Worm (Caenorhabditis elegans) whole organism, L4 larva: Measurements from ENCODE around the gene nhr-109.

ENCODE experiments used
- F10B5.3 ChIP-seq: sonication (generic microtip); optimal IDR thresholded peaks from 2 replicates; lab custom pipeline; 2016; ENCODE audit warnings: mild to moderate bottlenecking, missing genetic modification characterization, missing compliant biosample characterization
- F37D6.2 ChIP-seq: sonication (generic microtip); optimal IDR thresholded peaks from 2 replicates; lab custom pipeline; 2016; ENCODE audit warnings: mild to moderate bottlenecking, missing genetic modification characterization, missing compliant biosample characterization
- F44E2.7 ChIP-seq: fragments of 200-800 bp; sonication (Bioruptor generic); IDR thresholded peaks from 2 replicates; pipeline ENCODE4 v2.1.2; 2022; ENCODE audit warnings: missing genetic modification characterization, missing compliant biosample characterization
- R02D3.7 ChIP-seq: fragments of 150-350 bp; sonication (generic microtip); optimal IDR thresholded peaks from 3 replicates; lab custom pipeline; 2014; ENCODE audit warnings: missing biosample characterization, missing genetic modification characterization
- T20F7.1 ChIP-seq: fragments of 200-800 bp; sonication (Bioruptor generic); optimal IDR thresholded peaks from 2 replicates; lab custom pipeline; 2018; ENCODE audit warnings: mild to moderate bottlenecking, missing genetic modification characterization, missing compliant biosample characterization
- T26A8.4 ChIP-seq: fragments of 200-800 bp; sonication (Bioruptor generic); IDR thresholded peaks from 2 replicates; pipeline ENCODE4 v1.3.6; 2022; ENCODE audit warnings: missing genetic modification characterization, missing compliant biosample characterization
- ZK337.2 ChIP-seq: fragments of 200-800 bp; sonication (Bioruptor generic); IDR thresholded peaks from 2 replicates; pipeline ENCODE4 v1.3.6; 2022; ENCODE audit warnings: missing genetic modification reagents, missing genetic modification characterization, missing compliant biosample characterization
- ZK546.5 ChIP-seq, 2 experiments: sonication (generic microtip); optimal IDR thresholded peaks; 2 replicates each; lab custom pipeline; 2017; ENCODE audit warnings: missing biosample characterization in 2 of 2, missing genetic modification characterization in 2 of 2
- arid-1 ChIP-seq: fragments of 200-800 bp; sonication (Bioruptor generic); conservative IDR thresholded peaks from 2 replicates; pipeline ENCODE4 v1.3.6; 2022; ENCODE audit warnings: missing genetic modification reagents, missing genetic modification characterization, missing compliant biosample characterization
- ceh-62 ChIP-seq: sonication (generic microtip); optimal IDR thresholded peaks from 2 replicates; lab custom pipeline; 2017; ENCODE audit warnings: missing biosample characterization, missing genetic modification characterization
- daf-16 ChIP-seq, 3 experiments: sonication (generic microtip); optimal IDR thresholded peaks; 2 replicates each; lab custom pipeline; 2016 to 2017; ENCODE audit warnings: missing genetic modification characterization in 3 of 3, missing genetic modification reagents in 3 of 3, mild to moderate bottlenecking in 2 of 3, missing compliant biosample characterization in 2 of 3, missing biosample characterization in 1 of 3, moderate library complexity in 1 of 3
- daf-8 ChIP-seq: fragments of 200-800 bp; sonication (Bioruptor generic); IDR thresholded peaks from 2 replicates; pipeline ENCODE4 v1.3.6; 2022; ENCODE audit warnings: missing genetic modification characterization, missing compliant biosample characterization
- dmd-6 ChIP-seq: fragments of 200-800 bp; sonication (Bioruptor generic); IDR thresholded peaks from 2 replicates; pipeline ENCODE4 v1.3.6; 2022; ENCODE audit warnings: missing genetic modification reagents, missing genetic modification characterization, missing compliant biosample characterization
- egl-43 ChIP-seq: fragments of 200-800 bp; sonication (Bioruptor generic); IDR thresholded peaks from 2 replicates; pipeline ENCODE4 v1.3.6; 2022; ENCODE audit warnings: missing genetic modification reagents, missing genetic modification characterization, missing compliant biosample characterization
- fos-1 ChIP-seq: fragments of 150-350 bp; optimal IDR thresholded peaks from 2 replicates; lab custom pipeline; 2014; ENCODE audit warnings: missing biosample characterization, missing genetic modification characterization
- gei-8 ChIP-seq: fragments of 200-800 bp; sonication (Bioruptor generic); optimal IDR thresholded peaks from 2 replicates; lab custom pipeline; 2018; ENCODE audit warnings: mild to moderate bottlenecking, missing genetic modification characterization, missing compliant biosample characterization
- hif-1 ChIP-seq, 2 experiments: sonication (generic microtip); optimal IDR thresholded peaks; 2 replicates each; lab custom pipeline; 2016 to 2017; ENCODE audit warnings: missing compliant biosample characterization in 2 of 2, missing genetic modification characterization in 2 of 2, missing genetic modification reagents in 2 of 2, missing genotype in 2 of 2, mild to moderate bottlenecking in 1 of 2
- hlh-11 ChIP-seq: fragments of 200-800 bp; sonication (Bioruptor generic); optimal IDR thresholded peaks from 2 replicates; lab custom pipeline; 2018; ENCODE audit warnings: mild to moderate bottlenecking, missing genetic modification characterization, missing compliant biosample characterization
- hlh-30 ChIP-seq: sonication (generic microtip); optimal IDR thresholded peaks from 2 replicates; lab custom pipeline; 2017; ENCODE audit warnings: antibody characterized with exemption, mild to moderate bottlenecking, missing genetic modification characterization, missing compliant biosample characterization; ENCODE audit not compliant: insufficient read depth
- hmg-1.1 ChIP-seq: fragments of 200-800 bp; sonication (Bioruptor generic); IDR thresholded peaks from 2 replicates; pipeline ENCODE4 v1.3.6; 2022; ENCODE audit warnings: missing genetic modification reagents, missing genetic modification characterization, missing compliant biosample characterization
- jun-1 ChIP-seq: fragments of 150-350 bp; optimal IDR thresholded peaks from 2 replicates; lab custom pipeline; 2014; ENCODE audit warnings: missing biosample characterization, missing genetic modification reagents, missing genetic modification characterization
- lin-15B ChIP-seq: fragments of 150-350 bp; sonication (generic microtip); optimal IDR thresholded peaks from 3 replicates; lab custom pipeline; 2014; ENCODE audit warnings: missing biosample characterization, missing genetic modification characterization
- lin-29 ChIP-seq: fragments of 200-800 bp; sonication (Bioruptor generic); IDR thresholded peaks from 2 replicates; pipeline ENCODE4 v1.3.6; 2022; ENCODE audit warnings: missing genetic modification reagents, missing genetic modification characterization, missing compliant biosample characterization
- lin-39 ChIP-seq: fragments of 150-350 bp; optimal IDR thresholded peaks from 2 replicates; lab custom pipeline; 2014; ENCODE audit warnings: missing biosample characterization, missing genetic modification reagents, missing genetic modification characterization
- lir-3 ChIP-seq: sonication (generic microtip); optimal IDR thresholded peaks from 2 replicates; lab custom pipeline; 2016; ENCODE audit warnings: mild to moderate bottlenecking, missing genetic modification characterization, missing compliant biosample characterization
- mdt-29 ChIP-seq: fragments of 200-800 bp; sonication (Bioruptor generic); IDR thresholded peaks from 2 replicates; pipeline ENCODE4 v1.3.6; 2022; ENCODE audit warnings: missing genetic modification reagents, missing genetic modification characterization, missing compliant biosample characterization
- mes-2 ChIP-seq: sonication (generic microtip); optimal IDR thresholded peaks from 2 replicates; lab custom pipeline; 2016; ENCODE audit warnings: missing genotype, mild to moderate bottlenecking, missing genetic modification characterization, missing compliant biosample characterization; ENCODE audit not compliant: poor library complexity, severe bottlenecking
- mxl-3 ChIP-seq: fragments of 200-800 bp; sonication (Bioruptor generic); optimal IDR thresholded peaks from 2 replicates; lab custom pipeline; 2018; ENCODE audit warnings: mild to moderate bottlenecking, missing genetic modification characterization, missing compliant biosample characterization
- nhr-10 ChIP-seq: fragments of 150-350 bp; optimal IDR thresholded peaks from 2 replicates; lab custom pipeline; 2014; ENCODE audit warnings: missing biosample characterization, missing genetic modification characterization
- nhr-237 ChIP-seq: sonication (generic microtip); optimal IDR thresholded peaks from 2 replicates; lab custom pipeline; 2017; ENCODE audit warnings: missing biosample characterization, missing genetic modification characterization
- nhr-25 ChIP-seq: sonication (generic microtip); optimal IDR thresholded peaks from 2 replicates; lab custom pipeline; 2017; ENCODE audit warnings: missing genetic modification characterization, mild to moderate bottlenecking, missing compliant biosample characterization, antibody characterized with exemption, moderate library complexity, borderline replicate concordance; ENCODE audit not compliant: insufficient read depth
- nhr-28 ChIP-seq: fragments of 150-350 bp; optimal IDR thresholded peaks from 2 replicates; lab custom pipeline; 2014; ENCODE audit warnings: missing biosample characterization, missing genetic modification characterization
- nhr-48 ChIP-seq: sonication (generic microtip); optimal IDR thresholded peaks from 2 replicates; lab custom pipeline; 2016; ENCODE audit warnings: mild to moderate bottlenecking, missing genetic modification characterization, missing compliant biosample characterization
- nhr-77 ChIP-seq: fragments of 150-350 bp; optimal IDR thresholded peaks from 2 replicates; lab custom pipeline; 2014; ENCODE audit warnings: missing biosample characterization, missing genetic modification characterization
- pha-4 ChIP-seq, 2 experiments: fragments of 150-350 bp in 1 of 2; fragments of 200-800 bp in 1 of 2; sonication (Bioruptor generic) in 1 of 2; IDR thresholded peaks in 1 of 2; optimal IDR thresholded peaks in 1 of 2; 2 replicates each; pipeline versions ENCODE4 v1.3.6 to Lab custom; 2014 to 2022; ENCODE audit warnings: missing genetic modification characterization in 2 of 2, missing genetic modification reagents in 2 of 2, missing biosample characterization in 1 of 2, missing compliant biosample characterization in 1 of 2
- pqm-1 ChIP-seq: sonication (generic microtip); optimal IDR thresholded peaks from 2 replicates; lab custom pipeline; 2017; ENCODE audit warnings: missing biosample characterization, missing genetic modification characterization
- sdz-12 ChIP-seq: fragments of 200-800 bp; sonication (Bioruptor generic); optimal IDR thresholded peaks from 2 replicates; lab custom pipeline; 2018; ENCODE audit warnings: mild to moderate bottlenecking, missing genetic modification characterization, missing compliant biosample characterization
- set-16 ChIP-seq: fragments of 200-800 bp; sonication (Bioruptor generic); IDR thresholded peaks from 2 replicates; pipeline ENCODE4 v1.3.6; 2022; ENCODE audit warnings: missing genetic modification reagents, missing genetic modification characterization, missing compliant biosample characterization
- skn-1 ChIP-seq: fragments of 150-350 bp; optimal IDR thresholded peaks from 2 replicates; lab custom pipeline; 2014; ENCODE audit warnings: missing biosample characterization, missing genetic modification characterization
- spr-3 ChIP-seq: fragments of 200-800 bp; sonication (Bioruptor generic); optimal IDR thresholded peaks from 2 replicates; lab custom pipeline; 2018; ENCODE audit warnings: mild to moderate bottlenecking, missing genetic modification characterization, missing compliant biosample characterization
- tag-97 ChIP-seq: fragments of 200-800 bp; sonication (Bioruptor generic); IDR thresholded peaks from 2 replicates; pipeline ENCODE4 v1.3.6; 2022; ENCODE audit warnings: missing genetic modification characterization, missing compliant biosample characterization
- unc-130 ChIP-seq: sonication (generic microtip); optimal IDR thresholded peaks from 2 replicates; lab custom pipeline; 2016; ENCODE audit warnings: missing genetic modification reagents, missing genetic modification characterization, missing compliant biosample characterization
- unc-39 ChIP-seq: sonication (generic microtip); optimal IDR thresholded peaks from 2 replicates; lab custom pipeline; 2017; ENCODE audit warnings: missing biosample characterization, missing genetic modification characterization
- unc-62 ChIP-seq, 3 experiments: fragments of 150-350 bp in 1 of 3; sonication (generic microtip); optimal IDR thresholded peaks in 2 of 3; peaks in 1 of 3; 1 replicate in 1 of 3; 2 replicates in 2 of 3; lab custom pipeline; 2014 to 2017; ENCODE audit warnings: missing biosample characterization in 3 of 3, missing genetic modification characterization in 3 of 3, missing genetic modification reagents in 3 of 3, missing genotype in 1 of 3
- zag-1 ChIP-seq: fragments of 150-350 bp; optimal IDR thresholded peaks from 2 replicates; lab custom pipeline; 2014; ENCODE audit warnings: missing biosample characterization, missing genetic modification characterization
- zip-2 ChIP-seq: fragments of 150-350 bp; optimal IDR thresholded peaks from 2 replicates; lab custom pipeline; 2014; ENCODE audit warnings: missing biosample characterization, missing genetic modification characterization

nhr-109 gene

ce11 chrII:4433146-4433545, at the start of gene nhr-109:
nhr-109 (plus strand) TSS chrII:4433367.
- no peak for TF ChIP-seq lir-3 (tag; lab: Kevin White, UChicago)
- TF ChIP-seq lin-39 (tag; lab: Kevin White, UChicago), result no peak
- no peak for TF ChIP-seq daf-16 (GFP tag; optimal IDR thresholded peaks at IDR 0.05; lab: Kevin White, UChicago)
- peak; percentile 61 for TF ChIP-seq daf-16 (tag; optimal IDR thresholded peaks at IDR 0.05; lab: Kevin White, UChicago)
- TF ChIP-seq dmd-6 (GFP tag; lab: Robert Waterston, UW), result no peak
- no peak for TF ChIP-seq pha-4 (GFP tag; IDR thresholded peaks at IDR 0.05; lab: Robert Waterston, UW)
- TF ChIP-seq pha-4 (tag; optimal IDR thresholded peaks at IDR 0.05; lab: Kevin White, UChicago), result no peak
- TF ChIP-seq sdz-12 (GFP tag; lab: Kevin White, UChicago), result no peak
- TF ChIP-seq mdt-29 (GFP tag; lab: Robert Waterston, UW), result no peak
- TF ChIP-seq nhr-77 (tag; lab: Kevin White, UChicago), result peak; percentile 2
- peak; percentile 97 for TF ChIP-seq nhr-28
- TF ChIP-seq F10B5.3, result no peak
- no peak for TF ChIP-seq lin-29
- no peak for TF ChIP-seq nhr-237 (tag; lab: Kevin White, UChicago)
- TF ChIP-seq ceh-62 (tag; lab: Kevin White, UChicago), result no peak
- no peak for TF ChIP-seq mes-2 (tag; lab: Kevin White, UChicago)
- TF ChIP-seq T26A8.4 (GFP tag; lab: Robert Waterston, UW), result no peak
- TF ChIP-seq tag-97 (GFP tag; lab: Robert Waterston, UW), result no peak
- no peak for TF ChIP-seq fos-1
- TF ChIP-seq T20F7.1 (GFP tag; lab: Kevin White, UChicago), result no peak
- TF ChIP-seq unc-39 (tag; lab: Kevin White, UChicago), result no peak
- TF ChIP-seq pqm-1 (tag; lab: Kevin White, UChicago), result peak; percentile 14
- peak; percentile 2 for TF ChIP-seq hlh-11 (tag; lab: Kevin White, UChicago)
- no peak for TF ChIP-seq nhr-48
- no peak for TF ChIP-seq daf-8 (GFP tag; lab: Robert Waterston, UW)
- TF ChIP-seq, all 104 proteins: peak for 5

DNA sequence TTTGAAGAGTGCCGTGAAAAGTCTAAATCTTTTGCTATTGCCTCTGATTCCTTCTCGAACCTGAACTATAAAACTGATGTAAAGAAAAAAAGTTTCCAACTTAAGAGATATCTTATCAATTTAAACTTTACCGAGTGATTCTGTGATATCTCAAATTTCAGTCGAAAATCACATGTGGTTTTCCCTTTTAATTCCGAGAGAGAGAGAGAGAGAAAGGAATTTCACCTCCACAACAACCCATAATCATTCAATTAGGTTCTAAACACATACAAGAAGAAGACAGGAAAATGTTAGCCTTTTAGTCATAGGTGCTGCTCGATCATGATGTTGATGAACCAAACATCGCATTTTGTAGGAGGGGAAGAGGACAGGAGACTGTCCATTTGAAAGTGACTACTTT, 42.1 kb upstream of the nhr-109 start:
- no peak for TF ChIP-seq spr-3 (GFP tag; lab: Kevin White, UChicago)
- TF ChIP-seq nhr-77 (tag; lab: Kevin White, UChicago), result no peak
- no peak for TF ChIP-seq lin-29
- no peak for TF ChIP-seq nhr-10 (tag; lab: Kevin White, UChicago)
- no peak for TF ChIP-seq gei-8

DNA sequence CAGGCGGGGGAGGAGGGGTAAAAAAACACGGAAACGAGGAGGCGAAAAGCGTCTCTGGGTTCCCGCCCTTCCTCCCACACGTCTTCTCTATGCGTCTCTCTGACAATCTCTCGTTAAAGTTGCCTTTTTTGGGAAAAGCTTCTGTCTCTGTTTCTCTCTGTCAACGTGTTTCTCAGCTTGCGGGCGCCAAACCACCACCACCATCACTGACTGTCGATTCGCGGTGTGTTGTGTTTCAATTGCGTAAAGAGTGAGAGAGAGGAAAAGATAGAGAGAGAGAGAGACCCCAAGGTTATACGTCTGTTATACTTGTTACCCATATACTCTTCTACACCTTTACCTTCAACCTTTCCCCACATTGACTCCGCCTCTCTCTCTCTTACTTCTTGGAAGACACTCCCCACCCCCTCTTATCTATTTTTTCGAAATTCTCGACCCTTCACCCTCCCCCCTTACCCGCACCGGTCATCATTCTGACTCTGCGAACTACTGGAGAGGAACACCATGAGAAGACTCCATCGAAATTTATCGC, 40.6 kb upstream of the nhr-109 start, which contains the start of gene mlt-7:
mlt-7 (plus strand) TSS at position 482 of the 532 bp plus-strand sequence.
- TF ChIP-seq ZK546.5 (tag; optimal IDR thresholded peaks at IDR 0.05; lab: Kevin White, UChicago) (no peak), unc-62 (GFP tag; optimal IDR thresholded peaks at IDR 0.05 in 1 of 2; lab: Kevin White, UChicago) (no peak), unc-62 (tag; optimal IDR thresholded peaks at IDR 0.05; lab: Kevin White, UChicago) (no peak), ZK337.2 (no peak), pqm-1 (tag; lab: Kevin White, UChicago) (no peak), zip-2 (tag; lab: Kevin White, UChicago) (no peak), mes-2 (tag; lab: Kevin White, UChicago) (no peak), F44E2.7 (no peak), unc-130 (GFP tag; lab: Kevin White, UChicago) (no peak), hmg-1.1 (GFP tag; lab: Robert Waterston, UW) (0 out of 2 replicates have a peak, but pooled peaks have one; percentile 25), zag-1 (tag; lab: Kevin White, UChicago) (no peak), hif-1 (tag; optimal IDR thresholded peaks at IDR 0.05; lab: Kevin White, UChicago) (no peak), R02D3.7 (no peak), egl-43 (GFP tag; lab: Robert Waterston, UW) (no peak), nhr-25 (tag; lab: Kevin White, UChicago) (peak; percentile 66), jun-1 (tag; lab: Kevin White, UChicago) (no peak), set-16 (GFP tag; lab: Robert Waterston, UW) (0 out of 2 replicates have a peak, but pooled peaks have one; percentile 12), nhr-48 (no peak), hlh-30 (tag; lab: Kevin White, UChicago) (no peak), lin-15B (no peak), unc-39 (tag; lab: Kevin White, UChicago) (no peak), fos-1 (no peak), arid-1 (GFP tag; lab: Robert Waterston, UW) (no peak), skn-1 (no peak), mxl-3 (GFP tag; lab: Kevin White, UChicago) (peak; percentile 84), F37D6.2 (no peak)
